Worm (Caenorhabditis elegans): Measurements from ENCODE around the gene ZC487.1.
A peak's percentile ranks its signal among the peaks of the same experiment; 100 is the strongest.

- TF ChIP-seq nhr-6 (tag; optimal IDR thresholded peaks at IDR 0.05) (peak; percentile 28), ceh-82 (tag; optimal IDR thresholded peaks at IDR 0.05) (no peak), nhr-77 (tag; optimal IDR thresholded peaks at IDR 0.05) (peak; percentile 62), pqm-1 (tag; optimal IDR thresholded peaks at IDR 0.05) (peak; percentile 84), hmg-1.1 (GFP tag; IDR thresholded peaks at IDR 0.05) (no peak), aly-2 (tag; optimal IDR thresholded peaks at IDR 0.05) (no peak), lin-39 (tag; optimal IDR thresholded peaks at IDR 0.05) (no peak), mxl-3 (GFP tag; optimal IDR thresholded peaks at IDR 0.05) (peak; percentile 39), snpc-4 (tag; optimal IDR thresholded peaks at IDR 0.05) (no peak), F49E8.2 (tag; optimal IDR thresholded peaks at IDR 0.05; ENCODE audit: borderline replicate concordance) (no peak), T26A8.4 (GFP tag; IDR thresholded peaks at IDR 0.05) (no peak), ZK546.5 (tag; optimal IDR thresholded peaks at IDR 0.05) (no peak), Y105C5A.15 (GFP tag; IDR thresholded peaks at IDR 0.05) (no peak), lin-1 (GFP tag; IDR thresholded peaks at IDR 0.05) (0 out of 2 replicates have a peak, but pooled peaks have one; percentile 53)
Observed at ce11 chrV:6706771-6707170, 20.6 kb upstream of the ZC487.1 start, which contains the start of gene W02F12.4.

All from whole organism, L4 larva.